Fruit fly (Drosophila melanogaster): ENCODE measurements around the gene AspRS-m.
A peak's percentile ranks its signal among the peaks of the same experiment; 100 is the strongest.

AspRS-m gene

DNA sequence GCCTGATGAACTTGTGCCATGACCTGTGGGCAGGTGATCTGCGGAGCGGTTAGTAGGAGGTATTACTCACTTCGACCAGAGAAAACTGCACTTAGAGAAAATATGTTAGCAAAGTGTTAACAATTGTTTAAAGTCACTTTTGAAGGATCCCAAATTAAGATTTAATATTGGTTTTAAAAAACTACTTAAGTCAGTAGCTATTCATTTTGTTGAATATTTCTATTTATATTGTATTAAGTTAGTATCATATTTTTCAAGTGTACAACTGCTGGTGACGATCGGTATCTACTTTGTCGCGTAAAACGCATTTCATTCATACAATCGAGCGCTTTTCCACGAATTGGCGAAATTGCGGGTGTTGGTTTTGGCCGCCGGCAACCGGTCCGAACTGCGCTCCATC lies 23.2 kb upstream of the AspRS-m start (continued):
- no peak for TF ChIP-seq CG1621 (tag; optimal IDR thresholded peaks at IDR 0.05)
- TF ChIP-seq Sox14 (GFP tag; optimal IDR thresholded peaks at IDR 0.05), result no peak
- peak; percentile 71 for TF ChIP-seq eg (GFP tag; IDR thresholded peaks at IDR 0.05)
- no peak for TF ChIP-seq ss (GFP tag; optimal IDR thresholded peaks at IDR 0.05)
- TF ChIP-seq CG9139 (GFP tag; optimal IDR thresholded peaks at IDR 0.05), result no peak
- peak; percentile 74 for TF ChIP-seq Hr4 (GFP tag; optimal IDR thresholded peaks at IDR 0.05)
- peak; percentile 83 for TF ChIP-seq CG8119 (GFP tag; IDR thresholded peaks at IDR 0.05)
- TF ChIP-seq pdm3 (GFP tag; optimal IDR thresholded peaks at IDR 0.05), result peak; percentile 27
- TF ChIP-seq dac (GFP tag; optimal IDR thresholded peaks at IDR 0.05), result no peak
- peak; percentile 6 for TF ChIP-seq Lpt (GFP tag; optimal IDR thresholded peaks at IDR 0.05)
- TF ChIP-seq net (GFP tag; optimal IDR thresholded peaks at IDR 0.05), result no peak
- TF ChIP-seq fd59A (GFP tag; optimal IDR thresholded peaks at IDR 0.05), result no peak
- peak; percentile 49 for TF ChIP-seq Gug (GFP tag; IDR thresholded peaks at IDR 0.05)
- no peak for TF ChIP-seq cyc (GFP tag; optimal IDR thresholded peaks at IDR 0.05)
- TF ChIP-seq dsx (GFP tag; optimal IDR thresholded peaks at IDR 0.05; ENCODE audit: poor library complexity, severe bottlenecking), result no peak
- TF ChIP-seq CG34406 (GFP tag; optimal IDR thresholded peaks at IDR 0.05), result no peak
- no peak for TF ChIP-seq fkh (GFP tag; optimal IDR thresholded peaks at IDR 0.05)
- no peak for TF ChIP-seq salr (GFP tag; optimal IDR thresholded peaks at IDR 0.05)
- no peak for TF ChIP-seq CG11902 (GFP tag; optimal IDR thresholded peaks at IDR 0.05)
- TF ChIP-seq CG15336 (GFP tag; IDR thresholded peaks at IDR 0.05), result peak; percentile 83
- TF ChIP-seq spab (GFP tag; optimal IDR thresholded peaks at IDR 0.05), result no peak
- TF ChIP-seq esn (GFP tag; optimal IDR thresholded peaks at IDR 0.05), result no peak
- TF ChIP-seq CG7368 (GFP tag; optimal IDR thresholded peaks at IDR 0.05), result no peak
- no peak for TF ChIP-seq CG10631 (GFP tag; optimal IDR thresholded peaks at IDR 0.05)
- no peak for TF ChIP-seq CG6854 (GFP tag; optimal IDR thresholded peaks at IDR 0.05)
- TF ChIP-seq vri (GFP tag; optimal IDR thresholded peaks at IDR 0.05), result no peak
- peak; percentile 46 for TF ChIP-seq CG4318 (GFP tag; optimal IDR thresholded peaks at IDR 0.05)
- no peak for TF ChIP-seq fd85E (GFP tag; optimal IDR thresholded peaks at IDR 0.05)
- TF ChIP-seq CG31627 (GFP tag; optimal IDR thresholded peaks at IDR 0.05), result no peak
- TF ChIP-seq CG3919 (GFP tag; optimal IDR thresholded peaks at IDR 0.05), result no peak
- TF ChIP-seq Hr39 (GFP tag; optimal IDR thresholded peaks at IDR 0.05), result no peak
- TF ChIP-seq lz (GFP tag; optimal IDR thresholded peaks at IDR 0.05), result no peak
- peak; percentile 65 for TF ChIP-seq svp (GFP tag)
- TF ChIP-seq Ets96B (tag; optimal IDR thresholded peaks at IDR 0.05), result peak; percentile 9
- no peak for TF ChIP-seq Sox102F (GFP tag; optimal IDR thresholded peaks at IDR 0.05)
- TF ChIP-seq CG10669 (GFP tag; optimal IDR thresholded peaks at IDR 0.05), result no peak
- no peak for TF ChIP-seq CG8319 (GFP tag; optimal IDR thresholded peaks at IDR 0.05)
- TF ChIP-seq CG16779 (tag; optimal IDR thresholded peaks at IDR 0.05), result no peak
- TF ChIP-seq CG6276 (GFP tag; optimal IDR thresholded peaks at IDR 0.05), result no peak
- TF ChIP-seq CG8632 (GFP tag; optimal IDR thresholded peaks at IDR 0.05), result no peak
- TF ChIP-seq CG6792 (GFP tag; optimal IDR thresholded peaks at IDR 0.05), result no peak
- no peak for TF ChIP-seq Eip75B (GFP tag; optimal IDR thresholded peaks at IDR 0.05)
- no peak for TF ChIP-seq Hr38 (GFP tag; optimal IDR thresholded peaks at IDR 0.05)

DNA sequence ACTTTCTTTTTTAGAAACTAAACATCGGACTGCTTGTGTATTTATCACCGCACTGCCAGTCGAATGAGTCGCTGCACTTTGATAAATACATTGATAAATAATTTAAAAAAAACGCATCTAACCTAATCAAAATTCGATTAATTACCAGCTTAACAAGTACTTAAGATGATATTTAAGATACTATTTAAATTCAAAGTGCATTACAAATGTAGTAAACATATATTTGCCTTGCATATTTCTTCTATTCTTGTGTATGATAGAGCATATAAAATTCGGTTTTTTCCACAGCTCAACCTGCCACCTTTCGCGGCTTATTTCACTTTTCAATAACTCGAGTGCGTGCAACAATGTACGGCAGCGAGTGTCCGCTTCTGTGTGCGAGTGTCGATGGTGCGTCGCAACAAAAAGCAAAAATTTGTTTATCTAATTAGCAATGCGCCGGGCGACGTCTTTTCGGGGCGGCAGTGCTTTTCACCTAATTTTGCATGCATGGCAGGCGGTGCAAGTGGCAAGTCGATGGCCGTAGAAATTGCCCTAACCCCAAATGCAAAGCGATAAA lies 22.4 kb upstream of the AspRS-m start, which contains the start of gene CG13272:
Gene CG13272, plus strand, starts transcription at position 509 of the 559 bp plus-strand sequence.
- TF ChIP-seq Eip78C (GFP tag), result peak; percentile 63
- TF ChIP-seq Gug (GFP tag; IDR thresholded peaks at IDR 0.05), result peak; percentile 26; the same call in 1 of the 2 replicates
- peak; percentile 3 for TF ChIP-seq OdsH (GFP tag; optimal IDR thresholded peaks at IDR 0.05)
- no peak for TF ChIP-seq fd59A (GFP tag; optimal IDR thresholded peaks at IDR 0.05)
- peak; percentile 67 for TF ChIP-seq Hr4 (GFP tag; optimal IDR thresholded peaks at IDR 0.05)
- no peak for TF ChIP-seq CG16779 (tag; optimal IDR thresholded peaks at IDR 0.05)
- TF ChIP-seq Ets96B (tag; optimal IDR thresholded peaks at IDR 0.05), result no peak
- peak; percentile 11 for TF ChIP-seq acj6 (GFP tag; optimal IDR thresholded peaks at IDR 0.05)
- peak; percentile 29 for TF ChIP-seq svp (GFP tag)
- no peak for TF ChIP-seq salr (GFP tag; optimal IDR thresholded peaks at IDR 0.05)
- TF ChIP-seq fkh (GFP tag; optimal IDR thresholded peaks at IDR 0.05), result no peak
- no peak for TF ChIP-seq CG3919 (GFP tag; optimal IDR thresholded peaks at IDR 0.05)
- no peak for TF ChIP-seq CG6163 (GFP tag; IDR thresholded peaks at IDR 0.05)
- no peak for TF ChIP-seq CG3032 (tag; optimal IDR thresholded peaks at IDR 0.05)
- TF ChIP-seq Sox14 (GFP tag; optimal IDR thresholded peaks at IDR 0.05), result no peak
- no peak for TF ChIP-seq CG34406 (GFP tag; optimal IDR thresholded peaks at IDR 0.05)
- no peak for TF ChIP-seq CG6808 (GFP tag; optimal IDR thresholded peaks at IDR 0.05)
- TF ChIP-seq pdm3 (GFP tag; optimal IDR thresholded peaks at IDR 0.05), result peak; percentile 26
- TF ChIP-seq CG32006 (GFP tag; optimal IDR thresholded peaks at IDR 0.05), result peak; percentile 83
- peak; percentile 68 for TF ChIP-seq CG15336 (GFP tag; IDR thresholded peaks at IDR 0.05)
- TF ChIP-seq spab (GFP tag; optimal IDR thresholded peaks at IDR 0.05), result no peak
- TF ChIP-seq CG6854 (GFP tag; optimal IDR thresholded peaks at IDR 0.05), result no peak
- peak; percentile 59 for TF ChIP-seq CG4318 (GFP tag; optimal IDR thresholded peaks at IDR 0.05)
- TF ChIP-seq fd85E (GFP tag; optimal IDR thresholded peaks at IDR 0.05), result no peak
- TF ChIP-seq ss (GFP tag; optimal IDR thresholded peaks at IDR 0.05), result no peak
